Worm (Caenorhabditis elegans): ENCODE measurements around the gene mpc-1.

- no peak for TF ChIP-seq gmeb-1 (tag; optimal IDR thresholded peaks at IDR 0.05)
- TF ChIP-seq aly-2 (tag; optimal IDR thresholded peaks at IDR 0.05) = no peak
- no peak for TF ChIP-seq lsy-2 (tag; optimal IDR thresholded peaks at IDR 0.05)
- no peak for TF ChIP-seq nhr-10 (tag; optimal IDR thresholded peaks at IDR 0.05)
- TF ChIP-seq ztf-11 (tag; optimal IDR thresholded peaks at IDR 0.05) = no peak
- TF ChIP-seq nhr-237 (tag; optimal IDR thresholded peaks at IDR 0.05) = no peak
- TF ChIP-seq lin-39 (tag; optimal IDR thresholded peaks at IDR 0.05) = no peak
- no peak for TF ChIP-seq mdl-1 (tag; optimal IDR thresholded peaks at IDR 0.05)
- no peak for TF ChIP-seq R02D3.7 (tag; optimal IDR thresholded peaks at IDR 0.05)
- TF ChIP-seq ZK546.5 (tag; optimal IDR thresholded peaks at IDR 0.05) = no peak
- no peak for TF ChIP-seq snpc-4 (tag; optimal IDR thresholded peaks at IDR 0.05)
- TF ChIP-seq C34F6.9 (tag; optimal IDR thresholded peaks at IDR 0.05) = no peak
These were observed 21.1 kb downstream of the mpc-1 start, which contains the start of gene C28A5.1 for ce11 chrIII:4434294-4434781.

Data from whole organism, L2 larva.